Worm (Caenorhabditis elegans) whole organism, mixed stage, embryonic: ENCODE results near the gene lgc-33.

Experiments
- ces-1 ChIP-seq: fragments of 150-350 bp; optimal IDR thresholded peaks from 2 replicates; lab custom pipeline; 2014; ENCODE audit warnings: missing biosample characterization, missing genetic modification reagents, missing genetic modification characterization
- mep-1 ChIP-seq: fragments of 150-350 bp; optimal IDR thresholded peaks from 2 replicates; lab custom pipeline; 2017; ENCODE audit warnings: missing biosample characterization, missing genetic modification reagents, missing genetic modification characterization, inconsistent platforms
- tbx-8 ChIP-seq: fragments of 200-800 bp; sonication (Bioruptor generic); optimal IDR thresholded peaks from 2 replicates; lab custom pipeline; 2018; ENCODE audit warnings: mild to moderate bottlenecking, missing genetic modification characterization, moderate library complexity, missing compliant biosample characterization
- unc-62 ChIP-seq: fragments of 150-350 bp; optimal IDR thresholded peaks from 2 replicates; lab custom pipeline; 2014; ENCODE audit warnings: missing biosample characterization, missing genetic modification reagents, missing genetic modification characterization

- TF ChIP-seq mep-1 (tag; lab: Kevin White, UChicago) (no peak), tbx-8 (GFP tag; lab: Kevin White, UChicago) (no peak), ces-1 (GFP tag; lab: Kevin White, UChicago) (no peak), unc-62 (GFP tag; lab: Kevin White, UChicago) (no peak)
These were observed 44.8 kb upstream of the lgc-33 start, which contains the start of gene mrpl-46 for ce11 chrIV:800518-800917.
